Fruit fly (Drosophila melanogaster): ENCODE measurements around the gene CG2931.
A peak's percentile ranks its signal among the peaks of the same experiment; 100 is the strongest.

CG2931 gene

DNA sequence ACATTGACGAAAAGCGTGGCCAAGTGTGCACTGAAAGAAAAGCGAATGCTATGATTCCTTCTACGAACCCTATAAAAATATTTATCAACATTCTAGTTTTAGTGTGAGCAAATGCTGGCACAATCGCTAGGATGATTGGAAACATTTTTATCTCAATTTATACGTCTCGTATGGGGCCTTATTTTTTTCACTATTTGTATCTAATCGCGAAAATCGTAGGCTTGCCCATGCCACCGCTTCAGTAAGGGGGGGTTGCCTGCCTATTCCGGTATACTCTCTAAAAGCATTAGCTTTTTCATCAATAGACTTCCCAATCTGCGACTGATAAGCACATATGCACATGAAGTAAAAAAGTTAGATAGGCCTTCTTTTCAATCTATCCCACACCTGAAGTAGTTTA, 2.8 kb downstream of the CG2931 start (continued):
- TF ChIP-seq Eip75B (GFP tag; optimal IDR thresholded peaks at IDR 0.05) = no peak
- TF ChIP-seq Eip78C (GFP tag) = peak; percentile 63
- TF ChIP-seq CG11762 (GFP tag; optimal IDR thresholded peaks at IDR 0.05; ENCODE audit: insufficient read depth) = peak; percentile 23
- TF ChIP-seq Lpt (GFP tag; optimal IDR thresholded peaks at IDR 0.05) = peak; percentile 61
- TF ChIP-seq svp (GFP tag) = peak; percentile 80
- no peak for TF ChIP-seq CG10669 (GFP tag; optimal IDR thresholded peaks at IDR 0.05)
- peak; percentile 42 for TF ChIP-seq CG16779 (tag; optimal IDR thresholded peaks at IDR 0.05)
- no peak for TF ChIP-seq CG3032 (tag; optimal IDR thresholded peaks at IDR 0.05)
- no peak for TF ChIP-seq fkh (GFP tag; optimal IDR thresholded peaks at IDR 0.05)
- peak; percentile 65 for TF ChIP-seq esn (GFP tag; optimal IDR thresholded peaks at IDR 0.05)
- peak; percentile 31 for TF ChIP-seq CG31627 (GFP tag; optimal IDR thresholded peaks at IDR 0.05)
- TF ChIP-seq CG11294 (GFP tag; IDR thresholded peaks at IDR 0.05) = peak; percentile 82
- TF ChIP-seq pdm3 (GFP tag; optimal IDR thresholded peaks at IDR 0.05) = no peak
- no peak for TF ChIP-seq Ets21C (GFP tag; optimal IDR thresholded peaks at IDR 0.05)
- TF ChIP-seq CG3919 (GFP tag; optimal IDR thresholded peaks at IDR 0.05) = no peak
- peak; percentile 47 for TF ChIP-seq lz (GFP tag; optimal IDR thresholded peaks at IDR 0.05)

dm6 chr3R:5564775-5565190, 3.6 kb downstream of the CG2931 start, which contains the start of the genes CG14671 and CG12746:
Gene CG14671 (minus strand): TSS chr3R:5564815.
Gene CG12746 (plus strand): TSS chr3R:5564865.
- TF ChIP-seq CG11762 (GFP tag; optimal IDR thresholded peaks at IDR 0.05; ENCODE audit: insufficient read depth) (no peak), pdm3 (GFP tag; optimal IDR thresholded peaks at IDR 0.05) (no peak), esn (GFP tag; optimal IDR thresholded peaks at IDR 0.05) (peak; percentile 10), fkh (GFP tag; optimal IDR thresholded peaks at IDR 0.05) (peak; percentile 82), CG34406 (GFP tag; optimal IDR thresholded peaks at IDR 0.05) (no peak)

DNA sequence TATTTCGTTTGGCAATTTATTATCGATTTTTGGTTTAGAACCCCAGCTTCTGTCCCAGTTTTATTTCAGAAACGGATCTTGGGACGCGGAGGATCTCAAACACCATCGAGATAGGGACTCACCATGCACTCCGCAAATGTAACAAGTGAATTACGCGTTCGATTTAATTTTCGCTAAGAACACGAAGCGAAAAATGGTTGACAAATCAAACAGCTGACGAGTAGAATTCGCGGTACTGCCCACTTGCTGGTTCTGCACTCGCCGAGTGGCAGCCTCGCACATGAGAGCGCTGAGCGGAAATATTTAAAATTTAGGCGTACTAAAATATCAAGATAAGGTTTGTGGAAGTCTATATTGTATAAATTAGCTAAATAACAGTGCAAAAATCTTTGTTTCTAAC, 5.0 kb downstream of the CG2931 start, which contains the start of gene Pi4KIIalpha:
TSS of gene Pi4KIIalpha (minus strand) at position 233 of the 400 bp plus-strand sequence.
- TF ChIP-seq Sox14 (GFP tag; optimal IDR thresholded peaks at IDR 0.05) (peak; percentile 12), CG6854 (GFP tag; optimal IDR thresholded peaks at IDR 0.05) (no peak)

dm6 chr3R:5562956-5563355, 5.5 kb downstream of the CG2931 start:
- no peak for TF ChIP-seq CG16779 (tag; optimal IDR thresholded peaks at IDR 0.05)
- no peak for TF ChIP-seq Eip78C (GFP tag)
- no peak for TF ChIP-seq achi (GFP tag; optimal IDR thresholded peaks at IDR 0.05)
- TF ChIP-seq svp (GFP tag) = peak; percentile 97

DNA sequence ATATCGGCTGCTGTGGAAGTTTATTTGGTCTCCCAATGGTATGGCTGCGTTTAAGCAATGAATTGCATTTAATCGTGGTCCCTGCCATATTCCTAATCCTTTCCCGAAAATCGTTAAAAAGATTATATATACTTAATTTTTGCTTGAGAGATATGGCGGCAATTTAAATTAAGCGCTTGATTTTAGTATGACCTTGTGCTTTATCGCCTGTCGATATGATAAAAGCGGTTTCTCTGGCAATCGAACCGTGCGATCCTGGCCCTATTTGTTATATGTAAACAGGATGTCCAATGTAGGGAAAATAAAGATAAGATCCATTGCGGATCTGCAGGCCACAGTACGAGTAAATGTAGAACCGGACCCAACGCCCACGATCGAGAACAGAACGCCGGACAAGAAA, 13.6 kb downstream of the CG2931 start, which contains the start of gene Snm1:
TSS of gene Snm1 (plus strand) at position 233 of the 400 bp plus-strand sequence.
- TF ChIP-seq CG1621 (tag; optimal IDR thresholded peaks at IDR 0.05) (no peak), CG11902 (GFP tag; optimal IDR thresholded peaks at IDR 0.05) (no peak), CG6163 (GFP tag; IDR thresholded peaks at IDR 0.05) (no peak), Gug (GFP tag; IDR thresholded peaks at IDR 0.05) (no peak), Hr39 (GFP tag; optimal IDR thresholded peaks at IDR 0.05) (no peak), fd85E (GFP tag; optimal IDR thresholded peaks at IDR 0.05) (no peak), ss (GFP tag; optimal IDR thresholded peaks at IDR 0.05) (no peak), CG6854 (GFP tag; optimal IDR thresholded peaks at IDR 0.05) (no peak), Eip93F (GFP tag; optimal IDR thresholded peaks at IDR 0.05) (no peak), CG4318 (GFP tag; optimal IDR thresholded peaks at IDR 0.05) (no peak), OdsH (GFP tag; optimal IDR thresholded peaks at IDR 0.05) (no peak), Ets21C (GFP tag; optimal IDR thresholded peaks at IDR 0.05) (no peak), salr (GFP tag; optimal IDR thresholded peaks at IDR 0.05) (no peak), Eip75B (GFP tag; optimal IDR thresholded peaks at IDR 0.05) (no peak), net (GFP tag; optimal IDR thresholded peaks at IDR 0.05) (no peak), CG32006 (GFP tag; optimal IDR thresholded peaks at IDR 0.05) (no peak), CG34406 (GFP tag; optimal IDR thresholded peaks at IDR 0.05) (no peak), esn (GFP tag; optimal IDR thresholded peaks at IDR 0.05) (no peak), CG10631 (GFP tag; optimal IDR thresholded peaks at IDR 0.05) (no peak), Met (GFP tag; optimal IDR thresholded peaks at IDR 0.05) (no peak)

Measured in whole organism, prepupa.